Fruit fly (Drosophila melanogaster) S2 (cell line): ENCODE measurements around the gene CG7518.

Experiments used
- CG8478 ChIP-seq: fragments of >200 bp; optimal IDR thresholded peaks from 2 replicates; lab custom pipeline; 2018
- CTCF ChIP-seq, 2 experiments: fragments of >200 bp; optimal IDR thresholded peaks; 2 replicates each; lab custom pipeline; 2018

CG7518 gene

dm6 chr3R:13014168-13014881 is 16.4 kb downstream of the CG7518 start:
- no peak for TF ChIP-seq CG8478 (lab: Kevin White, UChicago)
- TF ChIP-seq CTCF (optimal IDR thresholded peaks at IDR 0.05; lab: Kevin White, UChicago): no peak

dm6 chr3R:13015402-13015801 is 17.5 kb downstream of the CG7518 start:
- TF ChIP-seq CTCF (optimal IDR thresholded peaks at IDR 0.05; lab: Kevin White, UChicago) (no peak), CG8478 (lab: Kevin White, UChicago) (no peak)

- TF ChIP-seq CTCF (optimal IDR thresholded peaks at IDR 0.05; lab: Kevin White, UChicago): no peak
- TF ChIP-seq CG8478 (lab: Kevin White, UChicago): no peak
Observed at dm6 chr3R:13015811-13016766, 18.2 kb downstream of the CG7518 start.

dm6 chr3R:13017623-13018036 is 19.7 kb downstream of the CG7518 start:
- no peak for TF ChIP-seq CTCF (optimal IDR thresholded peaks at IDR 0.05; lab: Kevin White, UChicago)
- TF ChIP-seq CG8478 (lab: Kevin White, UChicago): no peak

- TF ChIP-seq CG8478 (lab: Kevin White, UChicago): no peak
- no peak for TF ChIP-seq CTCF (optimal IDR thresholded peaks at IDR 0.05; lab: Kevin White, UChicago)
Observed at dm6 chr3R:13018284-13018900, 20.5 kb downstream of the CG7518 start.

dm6 chr3R:13018995-13019394 is 21.1 kb downstream of the CG7518 start:
- TF ChIP-seq CTCF (optimal IDR thresholded peaks at IDR 0.05; lab: Kevin White, UChicago) (no peak), CG8478 (lab: Kevin White, UChicago) (no peak)

- TF ChIP-seq CG8478 (lab: Kevin White, UChicago) (no peak), CTCF (optimal IDR thresholded peaks at IDR 0.05; lab: Kevin White, UChicago) (no peak)
Observed at dm6 chr3R:13030257-13031173, 32.6 kb downstream of the CG7518 start, which contains the start of the genes CG46281 and CG46280. CG46281 (minus strand) TSS chr3R:13030307. CG46280 (minus strand) TSS chr3R:13030659.

- TF ChIP-seq CG8478 (lab: Kevin White, UChicago): no peak
- no peak for TF ChIP-seq CTCF (optimal IDR thresholded peaks at IDR 0.05; lab: Kevin White, UChicago)
Observed at dm6 chr3R:13032323-13032722, 34.4 kb downstream of the CG7518 start, which contains the start of gene ry. ry (plus strand) TSS chr3R:13032528.

- TF ChIP-seq CTCF (optimal IDR thresholded peaks at IDR 0.05; lab: Kevin White, UChicago): no peak
Observed at dm6 chr3R:13032975-13033445, 35.1 kb downstream of the CG7518 start.

- TF ChIP-seq CG8478 (lab: Kevin White, UChicago) (no peak), CTCF (optimal IDR thresholded peaks at IDR 0.05; lab: Kevin White, UChicago) (no peak)
Observed at dm6 chr3R:13033670-13034069, 35.8 kb downstream of the CG7518 start.

- TF ChIP-seq CTCF (optimal IDR thresholded peaks at IDR 0.05; lab: Kevin White, UChicago) (no peak), CG8478 (lab: Kevin White, UChicago) (no peak)
Observed at dm6 chr3R:13036064-13036463, 38.2 kb downstream of the CG7518 start.

- TF ChIP-seq CTCF (optimal IDR thresholded peaks at IDR 0.05; lab: Kevin White, UChicago): no peak
- no peak for TF ChIP-seq CG8478 (lab: Kevin White, UChicago)
Observed at dm6 chr3R:13038075-13038474, 40.2 kb downstream of the CG7518 start, which contains the start of gene CG11668. CG11668 (plus strand) TSS chr3R:13038375.

- TF ChIP-seq CG8478 (lab: Kevin White, UChicago) (no peak), CTCF (optimal IDR thresholded peaks at IDR 0.05; lab: Kevin White, UChicago) (no peak)
Observed at dm6 chr3R:13039037-13039583, 41.2 kb downstream of the CG7518 start.
